Worm (Caenorhabditis elegans): ENCODE measurements around the gene DH11.2.

DH11.2 gene

DNA sequence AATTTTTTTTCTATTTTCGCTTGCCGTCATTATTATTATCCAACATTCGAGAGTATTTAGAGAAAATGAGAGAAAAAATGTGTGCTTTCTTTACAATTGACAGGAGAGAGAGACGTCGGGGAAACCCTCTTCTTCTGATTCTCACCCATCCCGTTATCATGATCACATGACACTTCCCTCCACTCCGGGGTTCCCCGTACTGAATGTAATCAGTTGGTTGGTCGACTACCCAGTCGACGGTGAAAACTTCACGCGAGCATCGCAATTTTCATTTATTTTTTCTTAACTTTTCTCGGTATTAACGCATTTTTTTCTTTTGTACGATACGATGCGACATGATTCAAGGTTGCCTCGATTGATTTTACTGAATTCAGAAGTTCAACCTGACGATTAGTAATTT is 3.6 kb downstream of the DH11.2 start (continued):
- no peak for TF ChIP-seq nfya-1 (tag; optimal IDR thresholded peaks at IDR 0.05; ENCODE audit: borderline replicate concordance, insufficient read depth)
- no peak for TF ChIP-seq cebp-1 (GFP tag; IDR thresholded peaks at IDR 0.05)
- peak; percentile 53 for TF ChIP-seq cebp-1 (tag; optimal IDR thresholded peaks at IDR 0.05)
- TF ChIP-seq nhr-179 (tag; optimal IDR thresholded peaks at IDR 0.05), result no peak
- peak; percentile 78 for TF ChIP-seq ztf-22 (GFP tag; optimal IDR thresholded peaks at IDR 0.05)
- TF ChIP-seq hrde-1 (tag; optimal IDR thresholded peaks at IDR 0.05; ENCODE audit: borderline replicate concordance), result no peak
- peak; percentile 11; the same call in 1 of the 2 replicates for TF ChIP-seq F33H1.4 (GFP tag; IDR thresholded peaks at IDR 0.05)
- no peak for TF ChIP-seq Y56A3A.18 (GFP tag; IDR thresholded peaks at IDR 0.05)
- TF ChIP-seq B0035.1 (tag; optimal IDR thresholded peaks at IDR 0.05), result no peak
- TF ChIP-seq fkh-3 (tag; optimal IDR thresholded peaks at IDR 0.05), result no peak
- TF ChIP-seq T26A5.8 (tag; optimal IDR thresholded peaks at IDR 0.05), result no peak
- TF ChIP-seq pbrm-1 (GFP tag; IDR thresholded peaks at IDR 0.05), result peak; percentile 46; the same call in 1 of the 2 replicates
- no peak for TF ChIP-seq ama-1 (optimal IDR thresholded peaks at IDR 0.05)
- no peak for TF ChIP-seq ama-1 (GFP tag; optimal IDR thresholded peaks at IDR 0.05)
- peak; percentile 37; the same call in 1 of the 2 replicates for TF ChIP-seq dox-1 (GFP tag; IDR thresholded peaks at IDR 0.05)

DNA sequence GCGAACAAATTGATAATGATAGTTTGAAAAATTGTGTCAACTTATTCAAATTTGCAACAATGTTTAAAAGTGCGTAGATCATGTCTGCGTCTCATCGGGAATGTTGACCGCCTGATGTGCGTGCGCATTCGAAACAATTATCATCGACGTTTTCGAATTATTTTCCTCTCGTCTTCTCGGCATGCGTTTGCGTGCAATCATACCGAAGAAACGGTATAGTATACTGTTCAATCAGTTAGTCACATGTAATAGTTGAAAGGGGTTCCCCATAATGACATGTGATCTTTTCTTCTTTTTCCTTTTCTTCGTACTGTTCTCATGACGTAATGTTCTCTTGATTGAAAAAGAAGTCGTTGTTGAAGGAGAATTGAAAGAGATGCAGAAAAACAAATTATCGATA is 4.1 kb downstream of the DH11.2 start:
- TF ChIP-seq repo-1 (tag; optimal IDR thresholded peaks at IDR 0.05) (no peak), rpc-1 (optimal IDR thresholded peaks at IDR 0.05) (no peak), rpc-1 (tag; optimal IDR thresholded peaks at IDR 0.05) (no peak), K11D2.4 (GFP tag; IDR thresholded peaks at IDR 0.05) (peak; percentile 57; the same call in 1 of the 2 replicates), hlh-12 (tag; optimal IDR thresholded peaks at IDR 0.05) (no peak), dpl-1 (GFP tag; optimal IDR thresholded peaks at IDR 0.05) (no peak), ZK185.1 (tag; optimal IDR thresholded peaks at IDR 0.05; ENCODE audit: poor library complexity, severe bottlenecking) (no peak), madf-8 (GFP tag; conservative IDR thresholded peaks at IDR 0.05) (no peak), efl-1 (GFP tag; optimal IDR thresholded peaks at IDR 0.05) (no peak), atf-7 (tag; optimal IDR thresholded peaks at IDR 0.05) (peak; percentile 86), rec-8 (tag; optimal IDR thresholded peaks at IDR 0.05) (no peak), nfya-2 (GFP tag; IDR thresholded peaks at IDR 0.05) (no peak), him-1 (tag; optimal IDR thresholded peaks at IDR 0.05) (no peak), snpc-3.4 (tag; optimal IDR thresholded peaks at IDR 0.05) (peak; percentile 6), B0035.1 (tag; optimal IDR thresholded peaks at IDR 0.05) (no peak), F37B4.10 (GFP tag; IDR thresholded peaks at IDR 0.05) (no peak), F57A8.1 (GFP tag; optimal IDR thresholded peaks at IDR 0.05) (no peak), chd-7 (tag; optimal IDR thresholded peaks at IDR 0.05) (peak; percentile 58), attf-5 (GFP tag; optimal IDR thresholded peaks at IDR 0.05) (peak; percentile 68), bed-2 (GFP tag; IDR thresholded peaks at IDR 0.05) (no peak), hsf-1 (GFP tag; IDR thresholded peaks at IDR 0.05) (peak; percentile 38; the same call in 1 of the 2 replicates), dpff-1 (tag; optimal IDR thresholded peaks at IDR 0.05) (no peak), hlh-26 (GFP tag; conservative IDR thresholded peaks at IDR 0.05) (no peak), mel-28 (tag; optimal IDR thresholded peaks at IDR 0.05; ENCODE audit: borderline replicate concordance) (no peak), lag-1 (GFP tag; IDR thresholded peaks at IDR 0.05) (no peak), mxl-1 (tag; optimal IDR thresholded peaks at IDR 0.05) (no peak), sea-2 (GFP tag; IDR thresholded peaks at IDR 0.05) (no peak), gei-17 (GFP tag; optimal IDR thresholded peaks at IDR 0.05) (peak; percentile 5), madf-3 (GFP tag; IDR thresholded peaks at IDR 0.05) (no peak), lin-40 (tag; optimal IDR thresholded peaks at IDR 0.05) (peak; percentile 64), ekl-4 (GFP tag; IDR thresholded peaks at IDR 0.05) (peak; percentile 60; the same call in 1 of the 2 replicates), bed-1 (GFP tag; IDR thresholded peaks at IDR 0.05) (no peak), let-526 (GFP tag; IDR thresholded peaks at IDR 0.05) (0 out of 2 replicates have a peak, but pooled peaks have one; percentile 21), snpc-1.3 (tag; optimal IDR thresholded peaks at IDR 0.05; ENCODE audit: insufficient read depth) (no peak), fkh-3 (tag; optimal IDR thresholded peaks at IDR 0.05) (no peak), ceh-79 (tag; optimal IDR thresholded peaks at IDR 0.05) (no peak)
